Worm (Caenorhabditis elegans): ENCODE data around the gene che-6.

The che-6 gene

ce11 chrIV:2114337-2114736 lies 3.1 kb upstream of the che-6 start, which contains the start of gene xbx-4:
TSS of gene xbx-4 (plus strand) at chrIV:2114637.
- no peak for TF ChIP-seq B0310.2 (tag; optimal IDR thresholded peaks at IDR 0.05)
- TF ChIP-seq tbx-11 (GFP tag; IDR thresholded peaks at IDR 0.05) = no peak
- TF ChIP-seq flt-1 (GFP tag; IDR thresholded peaks at IDR 0.05) = no peak
- TF ChIP-seq scrt-1 (GFP tag; IDR thresholded peaks at IDR 0.05) = no peak
- no peak for TF ChIP-seq ets-7 (tag; optimal IDR thresholded peaks at IDR 0.05)

- no peak for TF ChIP-seq aly-1 (tag; optimal IDR thresholded peaks at IDR 0.05)
- no peak for TF ChIP-seq flt-1 (GFP tag; IDR thresholded peaks at IDR 0.05)
- TF ChIP-seq ets-7 (tag; optimal IDR thresholded peaks at IDR 0.05) = no peak
- TF ChIP-seq sea-1 (GFP tag; conservative IDR thresholded peaks at IDR 0.05) = no peak
- no peak for TF ChIP-seq scrt-1 (GFP tag; IDR thresholded peaks at IDR 0.05)
- no peak for TF ChIP-seq ama-1 (optimal IDR thresholded peaks at IDR 0.05)
- no peak for TF ChIP-seq ceh-13 (GFP tag; optimal IDR thresholded peaks at IDR 0.05)
- TF ChIP-seq ceh-36 (tag; optimal IDR thresholded peaks at IDR 0.05) = no peak
- no peak for TF ChIP-seq hmbx-1 (tag; optimal IDR thresholded peaks at IDR 0.05)
Observed at ce11 chrIV:2113362-2114056, 2.3 kb upstream of the che-6 start, which contains the start of gene C23H5.8. TSS of gene C23H5.8 (minus strand) at chrIV:2113412.

- TF ChIP-seq pes-1 (GFP tag; IDR thresholded peaks at IDR 0.05) = peak; percentile 44; the same call in 1 of the 2 replicates
- 0 out of 2 replicates have a peak, but pooled peaks have one; percentile 11 for TF ChIP-seq tbx-37 (GFP tag; conservative IDR thresholded peaks at IDR 0.05)
- TF ChIP-seq hmbx-1 (tag; optimal IDR thresholded peaks at IDR 0.05) = no peak
Observed at ce11 chrIV:2106708-2107107, 4.5 kb downstream of the che-6 start.

- TF ChIP-seq hmbx-1 (tag; optimal IDR thresholded peaks at IDR 0.05) = no peak
- no peak for TF ChIP-seq F13C5.2 (tag; optimal IDR thresholded peaks at IDR 0.05)
- TF ChIP-seq scrt-1 (GFP tag; IDR thresholded peaks at IDR 0.05) = no peak
- no peak for TF ChIP-seq tra-4 (tag; optimal IDR thresholded peaks at IDR 0.05)
- TF ChIP-seq pes-1 (GFP tag; IDR thresholded peaks at IDR 0.05) = no peak
- TF ChIP-seq tbx-11 (GFP tag; IDR thresholded peaks at IDR 0.05) = no peak
- no peak for TF ChIP-seq sea-1 (GFP tag; conservative IDR thresholded peaks at IDR 0.05)
- no peak for TF ChIP-seq ama-1 (optimal IDR thresholded peaks at IDR 0.05)
- no peak for TF ChIP-seq ets-7 (tag; optimal IDR thresholded peaks at IDR 0.05)
- no peak for TF ChIP-seq ceh-13 (GFP tag; optimal IDR thresholded peaks at IDR 0.05)
- no peak for TF ChIP-seq hnd-1 (tag; optimal IDR thresholded peaks at IDR 0.05)
- no peak for TF ChIP-seq flt-1 (GFP tag; IDR thresholded peaks at IDR 0.05)
- no peak for TF ChIP-seq ceh-36 (tag; optimal IDR thresholded peaks at IDR 0.05)
- no peak for TF ChIP-seq tbx-37 (GFP tag; conservative IDR thresholded peaks at IDR 0.05)
Observed at ce11 chrIV:2102793-2103192, 8.4 kb downstream of the che-6 start, which contains the start of gene C23H5.15. TSS of gene C23H5.15 (minus strand) at chrIV:2102893.

DNA sequence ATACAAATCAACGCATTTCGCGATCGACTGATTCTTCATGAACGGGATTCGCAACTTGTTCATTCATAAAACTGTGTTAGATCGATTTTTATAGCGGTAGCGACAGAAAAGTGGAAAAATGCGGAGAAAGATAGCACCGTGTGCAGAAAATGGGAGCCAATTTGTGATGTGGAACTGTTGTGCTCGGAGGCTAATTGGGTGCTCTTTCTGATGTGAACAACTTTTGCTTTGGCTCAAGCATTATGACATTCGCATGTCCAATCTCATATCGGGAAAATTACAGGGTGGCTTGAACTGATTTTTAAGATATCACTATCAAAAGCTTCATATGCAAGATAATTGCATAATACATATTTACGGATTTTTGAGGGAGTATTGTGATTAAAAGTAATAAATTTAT lies 11.4 kb downstream of the che-6 start, which contains the start of gene C23H5.11:
Gene C23H5.11 (minus strand): TSS at position 101 of the 400 bp plus-strand sequence.
- no peak for TF ChIP-seq ceh-36 (tag; optimal IDR thresholded peaks at IDR 0.05)
- no peak for TF ChIP-seq tra-4 (tag; optimal IDR thresholded peaks at IDR 0.05)
- no peak for TF ChIP-seq hmg-4 (GFP tag; optimal IDR thresholded peaks at IDR 0.05)
- TF ChIP-seq hnd-1 (tag; optimal IDR thresholded peaks at IDR 0.05) = no peak
- TF ChIP-seq B0310.2 (tag; optimal IDR thresholded peaks at IDR 0.05) = no peak
- TF ChIP-seq hmbx-1 (tag; optimal IDR thresholded peaks at IDR 0.05) = no peak
- no peak for TF ChIP-seq sea-1 (GFP tag; conservative IDR thresholded peaks at IDR 0.05)
- TF ChIP-seq F13C5.2 (tag; optimal IDR thresholded peaks at IDR 0.05) = no peak
- no peak for TF ChIP-seq scrt-1 (GFP tag; IDR thresholded peaks at IDR 0.05)
- TF ChIP-seq tbx-11 (GFP tag; IDR thresholded peaks at IDR 0.05) = no peak
- TF ChIP-seq tbx-37 (GFP tag; conservative IDR thresholded peaks at IDR 0.05) = no peak
- no peak for TF ChIP-seq flt-1 (GFP tag; IDR thresholded peaks at IDR 0.05)
- TF ChIP-seq ets-7 (tag; optimal IDR thresholded peaks at IDR 0.05) = no peak
- TF ChIP-seq pes-1 (GFP tag; IDR thresholded peaks at IDR 0.05) = no peak
- TF ChIP-seq aly-1 (tag; optimal IDR thresholded peaks at IDR 0.05) = no peak
- no peak for TF ChIP-seq ceh-13 (GFP tag; optimal IDR thresholded peaks at IDR 0.05)
- TF ChIP-seq ama-1 (optimal IDR thresholded peaks at IDR 0.05) = no peak

ce11 chrIV:2083734-2084133 lies 27.5 kb downstream of the che-6 start, which contains the start of gene mca-2:
TSS of gene mca-2 (plus strand) at chrIV:2084034.
- no peak for TF ChIP-seq pes-1 (GFP tag; IDR thresholded peaks at IDR 0.05)
- TF ChIP-seq flt-1 (GFP tag; IDR thresholded peaks at IDR 0.05) = no peak
- TF ChIP-seq hmbx-1 (tag; optimal IDR thresholded peaks at IDR 0.05) = no peak
- no peak for TF ChIP-seq ceh-36 (tag; optimal IDR thresholded peaks at IDR 0.05)
- TF ChIP-seq sea-1 (GFP tag; conservative IDR thresholded peaks at IDR 0.05) = no peak
- TF ChIP-seq tbx-11 (GFP tag; IDR thresholded peaks at IDR 0.05) = no peak
- no peak for TF ChIP-seq B0310.2 (tag; optimal IDR thresholded peaks at IDR 0.05)
- no peak for TF ChIP-seq hmg-4 (GFP tag; optimal IDR thresholded peaks at IDR 0.05)
- TF ChIP-seq hnd-1 (tag; optimal IDR thresholded peaks at IDR 0.05) = no peak
- TF ChIP-seq tbx-37 (GFP tag; conservative IDR thresholded peaks at IDR 0.05) = no peak

ce11 chrIV:2083146-2083545 lies 28.1 kb downstream of the che-6 start:
- TF ChIP-seq pes-1 (GFP tag; IDR thresholded peaks at IDR 0.05) = no peak
- TF ChIP-seq scrt-1 (GFP tag; IDR thresholded peaks at IDR 0.05) = no peak
- TF ChIP-seq tbx-11 (GFP tag; IDR thresholded peaks at IDR 0.05) = no peak
- no peak for TF ChIP-seq ceh-36 (tag; optimal IDR thresholded peaks at IDR 0.05)
- no peak for TF ChIP-seq ceh-13 (GFP tag; optimal IDR thresholded peaks at IDR 0.05)
- TF ChIP-seq flt-1 (GFP tag; IDR thresholded peaks at IDR 0.05) = no peak
- TF ChIP-seq B0310.2 (tag; optimal IDR thresholded peaks at IDR 0.05) = no peak
- no peak for TF ChIP-seq F13C5.2 (tag; optimal IDR thresholded peaks at IDR 0.05)
- no peak for TF ChIP-seq tbx-37 (GFP tag; conservative IDR thresholded peaks at IDR 0.05)
- no peak for TF ChIP-seq hmbx-1 (tag; optimal IDR thresholded peaks at IDR 0.05)
- no peak for TF ChIP-seq sea-1 (GFP tag; conservative IDR thresholded peaks at IDR 0.05)
- TF ChIP-seq hnd-1 (tag; optimal IDR thresholded peaks at IDR 0.05) = no peak

Data from whole organism, early embryonic.